Worm (Caenorhabditis elegans): ENCODE data around the gene frpr-8.

- TF ChIP-seq zag-1 (tag; optimal IDR thresholded peaks at IDR 0.05): no peak
- no peak for TF ChIP-seq unc-130 (tag; optimal IDR thresholded peaks at IDR 0.05)
- TF ChIP-seq sox-4 (tag; optimal IDR thresholded peaks at IDR 0.05): no peak
- no peak for TF ChIP-seq efl-3 (GFP tag; optimal IDR thresholded peaks at IDR 0.05)
- TF ChIP-seq nhr-76 (tag; optimal IDR thresholded peaks at IDR 0.05): no peak
- TF ChIP-seq lsy-2 (tag; optimal IDR thresholded peaks at IDR 0.05): no peak
- no peak for TF ChIP-seq nhr-237 (tag; optimal IDR thresholded peaks at IDR 0.05)
- no peak for TF ChIP-seq ama-1 (optimal IDR thresholded peaks at IDR 0.05)
- TF ChIP-seq nhr-11 (tag; optimal IDR thresholded peaks at IDR 0.05): no peak
- no peak for TF ChIP-seq alr-1 (tag; optimal IDR thresholded peaks at IDR 0.05; ENCODE audit: borderline replicate concordance)
Observed at ce11 chrX:8714845-8715244, 17.2 kb downstream of the frpr-8 start.
